Fruit fly (Drosophila melanogaster) Kc167 (cell line): ENCODE data around the gene Hsp67Ba.

Experiments
- Sin3A ChIP-seq: fragments of >200 bp; optimal IDR thresholded peaks from 2 replicates; lab custom pipeline; 2018; ENCODE audit warnings: missing external identifiers
- h ChIP-seq: fragments of >200 bp; optimal IDR thresholded peaks from 3 replicates; lab custom pipeline; 2018; ENCODE audit warnings: missing external identifiers
- psq ChIP-seq: fragments of >200 bp; optimal IDR thresholded peaks from 2 replicates; lab custom pipeline; 2017; ENCODE audit warnings: missing external identifiers
- ttk ChIP-seq: sonication (Bioruptor generic); optimal IDR thresholded peaks from 2 replicates; lab custom pipeline; 2017; ENCODE audit warnings: missing external identifiers

- TF ChIP-seq h (lab: Kevin White, UChicago) (no peak), psq (no peak), Sin3A (lab: Kevin White, UChicago) (no peak), ttk (no peak)
Measured at dm6 chr3L:9410030-9410589, 30.8 kb upstream of the Hsp67Ba start.
